Worm (Caenorhabditis elegans) whole organism, L2 larva: ENCODE measurements around the gene him-5.

Experiments
- C34F6.9 ChIP-seq: fragments of 150-350 bp; optimal IDR thresholded peaks from 2 replicates; lab custom pipeline; 2014; ENCODE audit warnings: missing biosample characterization, missing genetic modification characterization
- R02D3.7 ChIP-seq: fragments of 150-350 bp; optimal IDR thresholded peaks from 2 replicates; lab custom pipeline; 2014; ENCODE audit warnings: missing biosample characterization, missing genetic modification characterization
- Y55F3AM.14 ChIP-seq: fragments of 200-800 bp; sonication (Bioruptor generic); optimal IDR thresholded peaks from 2 replicates; lab custom pipeline; 2018; ENCODE audit warnings: mild to moderate bottlenecking, missing genetic modification characterization, missing compliant biosample characterization
- ZK546.5 ChIP-seq: sonication (generic microtip); optimal IDR thresholded peaks from 2 replicates; lab custom pipeline; 2017; ENCODE audit warnings: missing biosample characterization, missing genetic modification characterization
- aly-2 ChIP-seq: fragments of 150-350 bp; optimal IDR thresholded peaks from 2 replicates; lab custom pipeline; 2014; ENCODE audit warnings: missing biosample characterization, missing genetic modification characterization
- ama-1 ChIP-seq: fragments of 150-350 bp; optimal IDR thresholded peaks from 2 replicates; lab custom pipeline; 2018; ENCODE audit warnings: inconsistent platforms
- blmp-1 ChIP-seq: sonication (generic microtip); optimal IDR thresholded peaks from 2 replicates; lab custom pipeline; 2017; ENCODE audit warnings: missing genetic modification characterization, mild to moderate bottlenecking, missing compliant biosample characterization, antibody characterized with exemption, moderate library complexity; ENCODE audit not compliant: insufficient read depth
- ceh-16 ChIP-seq: fragments of 150-350 bp; optimal IDR thresholded peaks from 2 replicates; lab custom pipeline; 2014; ENCODE audit warnings: missing biosample characterization, missing genetic modification characterization
- ceh-82 ChIP-seq: fragments of 150-350 bp; optimal IDR thresholded peaks from 2 replicates; lab custom pipeline; 2014; ENCODE audit warnings: missing biosample characterization, missing genetic modification characterization
- crh-2 ChIP-seq: sonication (generic microtip); optimal IDR thresholded peaks from 2 replicates; lab custom pipeline; 2017; ENCODE audit warnings: missing biosample characterization, missing genetic modification characterization
- dmd-4 ChIP-seq: sonication (generic microtip); optimal IDR thresholded peaks from 2 replicates; lab custom pipeline; 2017; ENCODE audit warnings: missing biosample characterization, missing genetic modification characterization
- fos-1 ChIP-seq: fragments of 150-350 bp; optimal IDR thresholded peaks from 2 replicates; lab custom pipeline; 2014; ENCODE audit warnings: missing biosample characterization, missing genetic modification characterization
- gmeb-1 ChIP-seq: fragments of 150-350 bp; optimal IDR thresholded peaks from 2 replicates; lab custom pipeline; 2014; ENCODE audit warnings: missing biosample characterization, missing genetic modification characterization
- lin-39 ChIP-seq: fragments of 150-350 bp; optimal IDR thresholded peaks from 2 replicates; lab custom pipeline; 2014; ENCODE audit warnings: missing biosample characterization, missing genetic modification reagents, missing genetic modification characterization
- lsy-2 ChIP-seq, 2 experiments: fragments of 150-350 bp in 1 of 2; sonication (generic microtip) in 1 of 2; optimal IDR thresholded peaks; 2 replicates each; lab custom pipeline; 2014 to 2017; ENCODE audit warnings: missing biosample characterization in 2 of 2, missing genetic modification characterization in 2 of 2
- mdl-1 ChIP-seq, 2 experiments: fragments of 150-350 bp in 1 of 2; sonication (generic microtip) in 1 of 2; optimal IDR thresholded peaks; 2 replicates each; lab custom pipeline; 2017; ENCODE audit warnings: missing biosample characterization in 2 of 2, missing genetic modification characterization in 2 of 2
- nhr-10 ChIP-seq: sonication (generic microtip); optimal IDR thresholded peaks from 2 replicates; lab custom pipeline; 2017; ENCODE audit warnings: missing biosample characterization, missing genetic modification characterization
- nhr-12 ChIP-seq: fragments of 150-350 bp; optimal IDR thresholded peaks from 2 replicates; lab custom pipeline; 2014; ENCODE audit warnings: missing biosample characterization, missing genetic modification characterization
- nhr-129 ChIP-seq: fragments of 150-350 bp; optimal IDR thresholded peaks from 2 replicates; lab custom pipeline; 2014; ENCODE audit warnings: missing biosample characterization, missing genetic modification characterization
- nhr-21 ChIP-seq: fragments of 150-350 bp; optimal IDR thresholded peaks from 2 replicates; lab custom pipeline; 2014; ENCODE audit warnings: missing biosample characterization, missing genetic modification characterization
- nhr-23 ChIP-seq: fragments of 150-350 bp; optimal IDR thresholded peaks from 2 replicates; lab custom pipeline; 2014; ENCODE audit warnings: missing biosample characterization, missing genetic modification reagents, missing genetic modification characterization
- nhr-25 ChIP-seq: fragments of 150-350 bp; sonication (generic microtip); optimal IDR thresholded peaks from 3 replicates; lab custom pipeline; 2014; ENCODE audit warnings: missing biosample characterization, missing genetic modification characterization
- nhr-77 ChIP-seq: fragments of 150-350 bp; optimal IDR thresholded peaks from 2 replicates; lab custom pipeline; 2014; ENCODE audit warnings: missing biosample characterization, missing genetic modification characterization
- sem-4 ChIP-seq: fragments of 150-350 bp; optimal IDR thresholded peaks from 2 replicates; lab custom pipeline; 2014; ENCODE audit warnings: missing biosample characterization, missing genetic modification reagents, missing genetic modification characterization
- skn-1 ChIP-seq: sonication (generic microtip); optimal IDR thresholded peaks from 2 replicates; lab custom pipeline; 2017; ENCODE audit warnings: missing biosample characterization, missing genetic modification characterization
- sma-3 ChIP-seq: sonication (generic microtip); optimal IDR thresholded peaks from 2 replicates; lab custom pipeline; 2016; ENCODE audit warnings: missing genetic modification reagents, missing genetic modification characterization, missing compliant biosample characterization
- sma-9 ChIP-seq, 2 experiments: fragments of 150-350 bp in 1 of 2; sonication (generic microtip) in 1 of 2; optimal IDR thresholded peaks; 2 replicates each; lab custom pipeline; 2014 to 2016; ENCODE audit warnings: missing genetic modification characterization in 2 of 2, mild to moderate bottlenecking in 1 of 2, missing biosample characterization in 1 of 2, missing compliant biosample characterization in 1 of 2, missing genetic modification reagents in 1 of 2, moderate library complexity in 1 of 2
- snpc-4 ChIP-seq: fragments of 150-350 bp; optimal IDR thresholded peaks from 2 replicates; lab custom pipeline; 2014; ENCODE audit warnings: missing biosample characterization, missing genetic modification characterization
- unc-55 ChIP-seq: fragments of 150-350 bp; sonication (generic microtip); optimal IDR thresholded peaks from 3 replicates; lab custom pipeline; 2014; ENCODE audit warnings: missing biosample characterization, missing genetic modification reagents, missing genetic modification characterization
- unc-62 ChIP-seq: fragments of 150-350 bp; optimal IDR thresholded peaks from 2 replicates; lab custom pipeline; 2014; ENCODE audit warnings: missing biosample characterization, missing genetic modification reagents, missing genetic modification characterization
- ztf-11 ChIP-seq: sonication (generic microtip); optimal IDR thresholded peaks from 2 replicates; lab custom pipeline; 2017; ENCODE audit warnings: missing biosample characterization, missing genetic modification characterization

The him-5 gene

ce11 chrV:14139252-14140100 is 49.2 kb downstream of the him-5 start:
- TF ChIP-seq nhr-21 (tag; lab: Kevin White, UChicago), result no peak
- peak; percentile 46 for TF ChIP-seq C34F6.9 (tag; lab: Kevin White, UChicago)
- peak; percentile 53 for TF ChIP-seq nhr-129 (tag; lab: Kevin White, UChicago)
- peak in 1 of 2 experiments; percentile 16 for TF ChIP-seq lsy-2 (tag; optimal IDR thresholded peaks at IDR 0.05; lab: Kevin White, UChicago)
- peak; percentile 36 for TF ChIP-seq fos-1
- TF ChIP-seq skn-1 (tag; lab: Kevin White, UChicago), result no peak
- TF ChIP-seq dmd-4 (tag; lab: Kevin White, UChicago), result no peak
- peak; percentile 19 for TF ChIP-seq blmp-1
- peak; percentile 10 for TF ChIP-seq nhr-25 (tag; lab: Kevin White, UChicago)
- no peak for TF ChIP-seq lin-39
- TF ChIP-seq sma-3 (GFP tag; lab: Kevin White, UChicago), result peak; percentile 34
- peak; percentile 11 for TF ChIP-seq sma-9 (GFP tag; optimal IDR thresholded peaks at IDR 0.05; lab: Kevin White, UChicago)
- no peak for TF ChIP-seq sma-9 (tag; optimal IDR thresholded peaks at IDR 0.05; lab: Kevin White, UChicago)
- TF ChIP-seq ztf-11 (tag; lab: Kevin White, UChicago), result no peak
- TF ChIP-seq nhr-12 (tag; lab: Kevin White, UChicago), result no peak

DNA sequence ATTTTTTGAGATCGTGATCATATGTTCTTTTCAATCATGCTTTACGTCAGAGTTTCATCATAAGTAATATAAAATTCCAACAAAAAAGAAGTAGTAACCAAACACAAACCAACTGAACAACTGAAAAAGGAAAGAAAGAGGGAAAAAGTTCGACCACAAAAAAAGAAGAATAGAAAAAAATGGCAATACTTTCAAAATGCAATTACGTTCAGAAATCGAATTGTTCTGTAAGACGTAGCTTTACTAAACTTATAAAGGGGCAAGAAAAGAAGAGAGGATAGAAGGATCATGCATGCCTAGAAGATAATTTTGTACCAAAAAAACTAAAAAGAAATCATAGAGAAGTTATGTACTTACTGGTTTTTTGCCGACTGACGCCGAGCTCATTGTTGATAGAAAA is 50.5 kb downstream of the him-5 start:
- TF ChIP-seq nhr-10, result no peak
- no peak for TF ChIP-seq unc-55 (GFP tag; lab: Kevin White, UChicago)
- TF ChIP-seq nhr-23 (tag; lab: Kevin White, UChicago), result no peak
- TF ChIP-seq nhr-77, result no peak
- peak; percentile 58 for TF ChIP-seq sem-4 (tag; lab: Kevin White, UChicago)
- TF ChIP-seq ama-1 (lab: Kevin White, UChicago), result no peak
- TF ChIP-seq lin-39, result no peak
- no peak for TF ChIP-seq aly-2
- TF ChIP-seq dmd-4 (tag; lab: Kevin White, UChicago), result no peak
- TF ChIP-seq lsy-2 (tag; optimal IDR thresholded peaks at IDR 0.05; lab: Kevin White, UChicago), result peak in 1 of 2 experiments; percentile 21
- TF ChIP-seq ZK546.5, result no peak
- TF ChIP-seq sma-9 (GFP tag; optimal IDR thresholded peaks at IDR 0.05; lab: Kevin White, UChicago), result peak; percentile 47
- TF ChIP-seq sma-9 (tag; optimal IDR thresholded peaks at IDR 0.05; lab: Kevin White, UChicago), result no peak
- no peak for TF ChIP-seq Y55F3AM.14
- no peak for TF ChIP-seq fos-1
- no peak for TF ChIP-seq crh-2
- no peak for TF ChIP-seq mdl-1 (tag; optimal IDR thresholded peaks at IDR 0.05; lab: Kevin White, UChicago)
- TF ChIP-seq ceh-16 (tag; lab: Kevin White, UChicago), result no peak
- TF ChIP-seq ztf-11 (tag; lab: Kevin White, UChicago), result no peak
- TF ChIP-seq nhr-129 (tag; lab: Kevin White, UChicago), result no peak
- TF ChIP-seq nhr-12 (tag; lab: Kevin White, UChicago), result no peak
- TF ChIP-seq skn-1 (tag; lab: Kevin White, UChicago), result no peak
- TF ChIP-seq unc-62 (GFP tag; lab: Kevin White, UChicago), result no peak

DNA sequence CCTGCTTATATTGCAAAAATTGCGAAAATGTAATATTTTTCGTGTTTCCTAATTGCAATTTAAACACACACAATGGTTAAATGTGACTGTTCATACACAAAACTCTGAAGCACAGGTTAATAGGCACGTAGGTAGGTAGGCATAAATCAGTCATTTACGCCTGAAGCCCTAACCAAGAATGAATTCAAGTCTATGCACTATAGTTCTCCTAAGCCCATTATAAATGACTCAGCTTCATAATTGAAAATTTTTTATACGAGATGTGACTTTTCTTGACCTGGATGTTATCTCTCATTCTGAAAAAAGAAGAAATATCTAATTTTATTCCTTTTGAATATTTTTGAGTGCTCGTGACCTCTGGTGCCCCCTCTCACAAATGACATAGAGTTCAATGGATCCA is 51.6 kb downstream of the him-5 start:
- no peak for TF ChIP-seq nhr-129 (tag; lab: Kevin White, UChicago)
- TF ChIP-seq R02D3.7 (tag; lab: Kevin White, UChicago), result no peak
- TF ChIP-seq skn-1 (tag; lab: Kevin White, UChicago), result no peak
- no peak for TF ChIP-seq gmeb-1
- TF ChIP-seq fos-1, result no peak
- no peak for TF ChIP-seq ceh-82 (tag; lab: Kevin White, UChicago)
- no peak for TF ChIP-seq snpc-4
- no peak for TF ChIP-seq sma-3 (GFP tag; lab: Kevin White, UChicago)
- TF ChIP-seq sma-9 (GFP tag; optimal IDR thresholded peaks at IDR 0.05; lab: Kevin White, UChicago), result no peak
- no peak for TF ChIP-seq sma-9 (tag; optimal IDR thresholded peaks at IDR 0.05; lab: Kevin White, UChicago)
- no peak for TF ChIP-seq dmd-4 (tag; lab: Kevin White, UChicago)
- no peak for TF ChIP-seq ztf-11 (tag; lab: Kevin White, UChicago)
- TF ChIP-seq mdl-1 (tag; optimal IDR thresholded peaks at IDR 0.05; lab: Kevin White, UChicago), result no peak
